Fruit fly (Drosophila melanogaster): Measurements from ENCODE around the gene CG45060.

DNA sequence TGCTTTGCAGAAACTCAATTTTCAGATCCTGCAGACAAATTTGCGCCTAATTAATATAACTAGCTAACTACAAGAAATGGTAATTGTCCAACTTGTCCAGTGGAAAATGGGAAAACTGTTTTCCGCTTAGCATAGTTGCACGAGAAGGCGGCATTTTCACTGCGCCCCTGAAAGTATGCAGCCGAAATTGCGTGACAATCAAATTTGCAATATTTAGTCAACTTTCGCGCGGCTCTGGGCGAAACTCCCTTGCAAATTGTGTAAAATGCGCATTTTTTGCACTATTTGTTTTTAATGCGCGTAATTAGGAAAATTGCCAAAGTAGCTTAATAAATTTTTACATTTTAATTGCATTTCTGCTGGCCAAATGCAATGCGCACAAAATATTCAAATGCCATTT, 21.3 kb upstream of the CG45060 start:
- TF ChIP-seq abd-A (tag; optimal IDR thresholded peaks at IDR 0.05) (no peak), cg (GFP tag; optimal IDR thresholded peaks at IDR 0.05) (no peak), CG6654 (GFP tag; optimal IDR thresholded peaks at IDR 0.05) (no peak), CG17829 (tag; optimal IDR thresholded peaks at IDR 0.05) (no peak), pros (GFP tag; optimal IDR thresholded peaks at IDR 0.05) (no peak), CG4328 (GFP tag; optimal IDR thresholded peaks at IDR 0.05) (no peak), chm (GFP tag; IDR thresholded peaks at IDR 0.05) (no peak), Lpt (GFP tag; optimal IDR thresholded peaks at IDR 0.05) (no peak), Dp (GFP tag; optimal IDR thresholded peaks at IDR 0.05) (no peak), fd3F (GFP tag; optimal IDR thresholded peaks at IDR 0.05) (no peak), Ets65A (GFP tag) (no peak), shn (GFP tag; optimal IDR thresholded peaks at IDR 0.05) (no peak), CG12155 (GFP tag; optimal IDR thresholded peaks at IDR 0.05) (no peak), CG7987 (GFP tag; optimal IDR thresholded peaks at IDR 0.05) (no peak)

Measured in whole organism, embryonic.